Fruit fly (Drosophila melanogaster) whole organism, embryonic: ENCODE measurements around the gene CG14817.

Source experiments
- Ada2b ChIP-seq: fragments of 200-800 bp; sonication (Bioruptor generic); IDR thresholded peaks from 2 replicates; pipeline ENCODE4 v1.3.6; 2022; ENCODE audit warnings: missing biosample characterization, missing genetic modification characterization
- BEAF-32 ChIP-seq: fragments of 200-800 bp; sonication (Bioruptor generic); optimal IDR thresholded peaks from 3 replicates; lab custom pipeline; 2017; ENCODE audit warnings: missing biosample characterization, missing genetic modification characterization, mild to moderate bottlenecking, moderate library complexity, missing genetic modification reagents
- CG12769 ChIP-seq: fragments of 200-800 bp; sonication (Bioruptor generic); optimal IDR thresholded peaks from 2 replicates; lab custom pipeline; 2019; ENCODE audit warnings: missing biosample characterization, mild to moderate bottlenecking, missing genetic modification characterization, moderate library complexity
- CG13287 ChIP-seq: fragments of 200-800 bp; sonication (Bioruptor generic); IDR thresholded peaks from 2 replicates; pipeline ENCODE4 v1.3.6; 2022; ENCODE audit warnings: missing biosample characterization, missing genetic modification characterization; ENCODE audit not compliant: partially characterized antibody
- CG17328 ChIP-seq: fragments of 200-800 bp; sonication (Bioruptor generic); IDR thresholded peaks from 2 replicates; pipeline ENCODE4 v1.3.6; 2022; ENCODE audit warnings: missing biosample characterization, missing genetic modification characterization
- CG17568 ChIP-seq: fragments of 200-800 bp; sonication (Bioruptor generic); optimal IDR thresholded peaks from 2 replicates; lab custom pipeline; 2018; ENCODE audit warnings: missing biosample characterization, mild to moderate bottlenecking, missing genetic modification characterization, moderate library complexity
- CG17802 ChIP-seq: fragments of 200-800 bp; sonication (Bioruptor generic); optimal IDR thresholded peaks from 2 replicates; lab custom pipeline; 2018; ENCODE audit warnings: missing biosample characterization, mild to moderate bottlenecking, missing genetic modification characterization, moderate library complexity
- CG31441 ChIP-seq: fragments of 200-800 bp; sonication (Bioruptor generic); IDR thresholded peaks from 2 replicates; pipeline ENCODE4 v1.3.6; 2022; ENCODE audit warnings: missing biosample characterization, missing genetic modification characterization
- CG34224 ChIP-seq: fragments of 200-800 bp; sonication (Bioruptor generic); IDR thresholded peaks from 3 replicates; pipeline ENCODE4 v1.3.6; 2022; ENCODE audit warnings: missing biosample characterization, missing genetic modification characterization; ENCODE audit not compliant: partially characterized antibody
- CG4617 ChIP-seq: fragments of 200-800 bp; sonication (Bioruptor generic); optimal IDR thresholded peaks from 3 replicates; lab custom pipeline; 2016; ENCODE audit warnings: missing biosample characterization, missing genetic modification characterization, borderline replicate concordance
- CG5245 ChIP-seq: fragments of 200-800 bp; sonication (Bioruptor generic); optimal IDR thresholded peaks from 3 replicates; lab custom pipeline; 2016; ENCODE audit warnings: missing biosample characterization, missing genetic modification characterization
- CG6791 ChIP-seq: fragments of 200-800 bp; sonication (Bioruptor generic); IDR thresholded peaks from 3 replicates; pipeline ENCODE4 v1.3.6; 2022; ENCODE audit warnings: missing biosample characterization, missing genetic modification characterization; ENCODE audit not compliant: partially characterized antibody
- CG7963 ChIP-seq: fragments of 200-800 bp; sonication (Bioruptor generic); IDR thresholded peaks from 3 replicates; pipeline ENCODE4 v1.3.6; 2022; ENCODE audit warnings: missing biosample characterization, missing genetic modification characterization; ENCODE audit not compliant: partially characterized antibody
- CG9797 ChIP-seq: fragments of 200-800 bp; sonication (Bioruptor generic); optimal IDR thresholded peaks from 3 replicates; lab custom pipeline; 2018; ENCODE audit warnings: missing biosample characterization, mild to moderate bottlenecking, missing genetic modification characterization
- Dll ChIP-seq: fragments of 200-800 bp; sonication (Bioruptor generic); IDR thresholded peaks from 4 replicates; pipeline ENCODE4 v1.3.6; 2022; ENCODE audit warnings: missing biosample characterization, missing genetic modification characterization; ENCODE audit not compliant: partially characterized antibody
- Dp ChIP-seq: fragments of 200-800 bp; sonication (Bioruptor generic); optimal IDR thresholded peaks from 2 replicates; lab custom pipeline; 2018; ENCODE audit warnings: missing biosample characterization, mild to moderate bottlenecking, missing genetic modification characterization, moderate library complexity
- Dref ChIP-seq: fragments of 200-800 bp; sonication (Bioruptor generic); IDR thresholded peaks from 2 replicates; pipeline ENCODE4 v1.3.6; 2022; ENCODE audit warnings: missing biosample characterization, missing genetic modification characterization
- E2f2 ChIP-seq: fragments of 200-800 bp; sonication (Bioruptor generic); IDR thresholded peaks from 2 replicates; pipeline ENCODE4 v1.3.6; 2022; ENCODE audit warnings: missing biosample characterization, missing genetic modification characterization
- Fer2 ChIP-seq: fragments of 200-800 bp; sonication (Bioruptor generic); optimal IDR thresholded peaks from 2 replicates; lab custom pipeline; 2018; ENCODE audit warnings: missing biosample characterization, mild to moderate bottlenecking, missing genetic modification characterization, moderate library complexity
- HLH4C ChIP-seq: fragments of 200-800 bp; sonication (Bioruptor generic); IDR thresholded peaks from 3 replicates; pipeline ENCODE4 v1.3.6; 2022; ENCODE audit warnings: missing biosample characterization, missing genetic modification characterization; ENCODE audit not compliant: partially characterized antibody
- Kr ChIP-seq: fragments of 200-800 bp; sonication (Bioruptor generic); optimal IDR thresholded peaks from 2 replicates; lab custom pipeline; 2017; ENCODE audit warnings: missing biosample characterization, mild to moderate bottlenecking, missing genetic modification characterization
- MESR4 ChIP-seq: fragments of 200-800 bp; sonication (Bioruptor generic); optimal IDR thresholded peaks from 2 replicates; lab custom pipeline; 2018; ENCODE audit warnings: missing biosample characterization, mild to moderate bottlenecking, missing genetic modification characterization, moderate library complexity
- Mad ChIP-seq: fragments of 200-800 bp; sonication (Bioruptor generic); optimal IDR thresholded peaks from 2 replicates; lab custom pipeline; 2016; ENCODE audit warnings: missing biosample characterization, missing genetic modification characterization
- Med ChIP-seq: fragments of 200-800 bp; sonication (Bioruptor generic); peaks from one replicate; lab custom pipeline; 2016; ENCODE audit warnings: missing biosample characterization, missing genetic modification characterization, mild to moderate bottlenecking, inconsistent platforms, moderate library complexity
- Nf-YC ChIP-seq: fragments of 200-800 bp; optimal IDR thresholded peaks from 3 replicates; lab custom pipeline; 2019; ENCODE audit warnings: missing biosample characterization, mild to moderate bottlenecking, missing genetic modification characterization, moderate library complexity
- Pdp1 ChIP-seq, 2 experiments: fragments of 200-800 bp; sonication (Bioruptor generic); optimal IDR thresholded peaks; 3 replicates each; lab custom pipeline; 2016; ENCODE audit warnings: missing biosample characterization in 2 of 2, missing genetic modification characterization in 2 of 2, mild to moderate bottlenecking in 1 of 2, moderate library complexity in 1 of 2
- Sry-β ChIP-seq: fragments of 200-800 bp; sonication (Bioruptor generic); optimal IDR thresholded peaks from 2 replicates; lab custom pipeline; 2018; ENCODE audit warnings: missing biosample characterization, mild to moderate bottlenecking, missing genetic modification characterization, moderate library complexity
- al ChIP-seq: fragments of 200-800 bp; sonication (Bioruptor generic); IDR thresholded peaks from 2 replicates; pipeline ENCODE4 v1.3.6; 2022; ENCODE audit warnings: missing biosample characterization, missing genetic modification characterization
- amos ChIP-seq: fragments of 200-800 bp; sonication (Bioruptor generic); IDR thresholded peaks from 2 replicates; pipeline ENCODE4 v1.3.6; 2022; ENCODE audit warnings: missing biosample characterization, missing genetic modification characterization; ENCODE audit not compliant: partially characterized antibody
- bbx ChIP-seq: fragments of 200-800 bp; sonication (Bioruptor generic); IDR thresholded peaks from 2 replicates; pipeline ENCODE4 v1.3.6; 2022; ENCODE audit warnings: missing biosample characterization, missing genetic modification characterization; ENCODE audit not compliant: partially characterized antibody
- bowl ChIP-seq: fragments of 200-800 bp; sonication (Bioruptor generic); IDR thresholded peaks from 2 replicates; pipeline ENCODE4 v1.3.6; 2022; ENCODE audit warnings: missing biosample characterization, missing genetic modification characterization
- cas ChIP-seq: fragments of 200-800 bp; sonication (Bioruptor generic); IDR thresholded peaks from 2 replicates; pipeline ENCODE4 v1.3.6; 2022; ENCODE audit warnings: missing biosample characterization, missing genetic modification characterization
- crp ChIP-seq, 2 experiments: fragments of 200-800 bp; sonication (Bioruptor generic); optimal IDR thresholded peaks; 2 replicates in 1 of 2; 3 replicates in 1 of 2; lab custom pipeline; 2017; ENCODE audit warnings: missing biosample characterization in 2 of 2, missing genetic modification characterization in 2 of 2, mild to moderate bottlenecking in 1 of 2, moderate library complexity in 1 of 2
- fu2 ChIP-seq: fragments of 200-800 bp; sonication (Bioruptor generic); optimal IDR thresholded peaks from 2 replicates; lab custom pipeline; 2016; ENCODE audit warnings: missing biosample characterization, missing genetic modification characterization
- grn ChIP-seq: fragments of 200-800 bp; sonication (Bioruptor generic); optimal IDR thresholded peaks from 3 replicates; lab custom pipeline; 2017; ENCODE audit warnings: missing biosample characterization, missing genetic modification characterization
- hbn ChIP-seq: fragments of 200-800 bp; sonication (Bioruptor generic); IDR thresholded peaks from 2 replicates; pipeline ENCODE4 v1.3.6; 2022; ENCODE audit warnings: missing biosample characterization, missing genetic modification characterization; ENCODE audit not compliant: partially characterized antibody
- hkb ChIP-seq, 2 experiments: fragments of 200-800 bp in 1 of 2; fragments of >200 bp in 1 of 2; sonication (Bioruptor generic) in 1 of 2; IDR thresholded peaks in 1 of 2; optimal IDR thresholded peaks in 1 of 2; 2 replicates each; pipeline versions ENCODE4 v1.3.6 to Lab custom; 2017 to 2022; ENCODE audit warnings: missing biosample characterization in 1 of 2, missing genetic modification characterization in 1 of 2
- kay ChIP-seq: fragments of 200-800 bp; sonication (Bioruptor generic); optimal IDR thresholded peaks from 2 replicates; lab custom pipeline; 2016; ENCODE audit warnings: missing biosample characterization, missing genetic modification characterization
- lbe ChIP-seq: fragments of 200-800 bp; sonication (Bioruptor generic); optimal IDR thresholded peaks from 2 replicates; lab custom pipeline; 2016; ENCODE audit warnings: missing biosample characterization, mild to moderate bottlenecking, missing genetic modification characterization
- pnt ChIP-seq: fragments of 200-800 bp; sonication (Bioruptor generic); optimal IDR thresholded peaks from 3 replicates; lab custom pipeline; 2016; ENCODE audit warnings: missing biosample characterization, missing genetic modification characterization
- rib ChIP-seq: fragments of 200-800 bp; sonication (Bioruptor generic); IDR thresholded peaks from 2 replicates; pipeline ENCODE4 v1.3.6; 2022; ENCODE audit warnings: missing biosample characterization, missing genetic modification characterization
- tap ChIP-seq: fragments of 200-800 bp; optimal IDR thresholded peaks from 3 replicates; lab custom pipeline; 2019; ENCODE audit warnings: missing biosample characterization, mild to moderate bottlenecking, missing genetic modification characterization, moderate library complexity
- tll ChIP-seq, 2 experiments: fragments of 200-800 bp in 1 of 2; fragments of >200 bp in 1 of 2; sonication (Bioruptor generic) in 1 of 2; optimal IDR thresholded peaks; 2 replicates each; lab custom pipeline; 2017 to 2019; ENCODE audit warnings: missing biosample characterization in 2 of 2, missing genetic modification characterization in 2 of 2, mild to moderate bottlenecking in 1 of 2, moderate library complexity in 1 of 2
- toy ChIP-seq: fragments of 200-800 bp; sonication (Bioruptor generic); IDR thresholded peaks from 2 replicates; pipeline ENCODE4 v1.3.6; 2022; ENCODE audit warnings: missing biosample characterization, missing genetic modification characterization
- trem ChIP-seq: fragments of 200-800 bp; optimal IDR thresholded peaks from 3 replicates; lab custom pipeline; 2019; ENCODE audit warnings: missing biosample characterization, mild to moderate bottlenecking, missing genetic modification characterization, moderate library complexity
- unc-4 ChIP-seq: fragments of 200-800 bp; sonication (Bioruptor generic); IDR thresholded peaks from 2 replicates; pipeline ENCODE4 v1.3.6; 2022; ENCODE audit warnings: missing biosample characterization, missing genetic modification characterization; ENCODE audit not compliant: partially characterized antibody

The CG14817 gene

dm6 chrX:1868586-1869111 is 8.4 kb downstream of the CG14817 start, which contains the start of the genes CG14803 and Pex5 (continued):
- TF ChIP-seq bbx (GFP tag; lab: Robert Waterston, UW), result peak; percentile 68; the same call in 1 of the 2 replicates
- peak; percentile 66; the same call in 2 of the 3 replicates for TF ChIP-seq CG34224
- TF ChIP-seq amos, result peak; percentile 59; the same call in 1 of the 2 replicates
- TF ChIP-seq Fer2, result no peak
- TF ChIP-seq Pdp1 (GFP tag; optimal IDR thresholded peaks at IDR 0.05; lab: Kevin White, UChicago), result peak in 1 of 2 experiments; percentile 63
- peak; percentile 26 for TF ChIP-seq trem (tag; lab: Kevin White, UChicago)
- peak; percentile 57; the same call in 2 of the 4 replicates for TF ChIP-seq Dll (GFP tag; lab: Robert Waterston, UW)
- TF ChIP-seq toy (GFP tag; lab: Robert Waterston, UW), result no peak
- TF ChIP-seq Dref, result peak; percentile 77
- peak; percentile 52 for TF ChIP-seq Nf-YC (tag; lab: Kevin White, UChicago)
- peak; percentile 67; the same call in 1 of the 3 replicates for TF ChIP-seq CG7963 (GFP tag; lab: Robert Waterston, UW)
- TF ChIP-seq unc-4 (GFP tag; lab: Robert Waterston, UW), result peak; percentile 65
- no peak for TF ChIP-seq hkb (optimal IDR thresholded peaks at IDR 0.05; lab: Kevin White, UChicago)
- TF ChIP-seq hkb (GFP tag; IDR thresholded peaks at IDR 0.05; lab: Robert Waterston, UW), result no peak
- no peak for TF ChIP-seq al (GFP tag; lab: Robert Waterston, UW)

- TF ChIP-seq Med (GFP tag; lab: Kevin White, UChicago) (peak; percentile 8), CG5245 (no peak), Dp (GFP tag; lab: Kevin White, UChicago) (peak; percentile 71), Ada2b (GFP tag; lab: Robert Waterston, UW) (no peak), Mad (GFP tag; lab: Kevin White, UChicago) (no peak), CG9797 (GFP tag; lab: Kevin White, UChicago) (no peak), CG12769 (tag; lab: Kevin White, UChicago) (no peak), CG17568 (GFP tag; lab: Kevin White, UChicago) (no peak), hbn (peak; percentile 29; the same call in 1 of the 2 replicates), grn (GFP tag; lab: Kevin White, UChicago) (no peak), CG6791 (peak; percentile 46; the same call in 1 of the 3 replicates), fu2 (GFP tag; lab: Kevin White, UChicago) (no peak), tap (tag; lab: Kevin White, UChicago) (no peak), E2f2 (GFP tag; lab: Robert Waterston, UW) (peak; percentile 78), rib (GFP tag; lab: Robert Waterston, UW) (no peak), cas (no peak), CG13287 (peak; percentile 55; the same call in 1 of the 2 replicates), Dll (GFP tag; lab: Robert Waterston, UW) (0 out of 4 replicates have a peak, but pooled peaks have one; percentile 51), bowl (no peak), lbe (GFP tag; lab: Kevin White, UChicago) (no peak), tll (GFP tag; optimal IDR thresholded peaks at IDR 0.05; lab: Kevin White, UChicago) (no peak), CG31441 (GFP tag; lab: Robert Waterston, UW) (no peak), CG4617 (GFP tag; lab: Kevin White, UChicago) (peak; percentile 17), Sry-β (peak; percentile 90), CG17802 (no peak), CG17328 (GFP tag; lab: Robert Waterston, UW) (no peak), HLH4C (peak; percentile 31; the same call in 1 of the 3 replicates), Kr (GFP tag; lab: Kevin White, UChicago) (no peak), crp (GFP tag; optimal IDR thresholded peaks at IDR 0.05; lab: Kevin White, UChicago) (no peak), MESR4 (GFP tag; lab: Kevin White, UChicago) (peak; percentile 58), kay (no peak), BEAF-32 (GFP tag; lab: Kevin White, UChicago) (peak; percentile 23), pnt (GFP tag; lab: Kevin White, UChicago) (no peak)
Measured at dm6 chrX:1865673-1866072, 11.4 kb downstream of the CG14817 start, which contains the start of the genes Gcna and MED18. Gene Gcna (minus strand): TSS chrX:1865835. Gene MED18 (plus strand): TSS chrX:1865909.
